Worm (Caenorhabditis elegans): ENCODE results near the gene pink-1.

The pink-1 gene

ce11 chrII:5379614-5380077, 15.8 kb downstream of the pink-1 start, which contains the start of gene pkc-3 (continued):
- TF ChIP-seq ceh-32 (tag; optimal IDR thresholded peaks at IDR 0.05; ENCODE audit: poor library complexity), result no peak
- TF ChIP-seq mdt-29 (GFP tag; IDR thresholded peaks at IDR 0.05), result 0 out of 2 replicates have a peak, but pooled peaks have one; percentile 20
- TF ChIP-seq ceh-62 (tag; optimal IDR thresholded peaks at IDR 0.05), result no peak
- peak; percentile 79 for TF ChIP-seq lin-38 (GFP tag; IDR thresholded peaks at IDR 0.05)
- no peak for TF ChIP-seq aly-2 (tag; optimal IDR thresholded peaks at IDR 0.05)
- no peak for TF ChIP-seq Y5F2A.4 (GFP tag; optimal IDR thresholded peaks at IDR 0.05)
- TF ChIP-seq dmd-6 (GFP tag; IDR thresholded peaks at IDR 0.05), result peak; percentile 52
- TF ChIP-seq lin-13 (GFP tag; optimal IDR thresholded peaks at IDR 0.05), result peak; percentile 54
- no peak for TF ChIP-seq F44E2.7 (GFP tag; IDR thresholded peaks at IDR 0.05)
- no peak for TF ChIP-seq F37D6.2 (tag; optimal IDR thresholded peaks at IDR 0.05)
- TF ChIP-seq nhr-25 (tag; optimal IDR thresholded peaks at IDR 0.05; ENCODE audit: borderline replicate concordance, insufficient read depth), result peak; percentile 95
- TF ChIP-seq hmg-1.1 (GFP tag; IDR thresholded peaks at IDR 0.05), result peak; percentile 52; the same call in 1 of the 2 replicates
- TF ChIP-seq nhr-6 (tag; optimal IDR thresholded peaks at IDR 0.05), result peak; percentile 93
- TF ChIP-seq zfp-3 (GFP tag; conservative IDR thresholded peaks at IDR 0.05), result peak; percentile 61; the same call in 1 of the 2 replicates
- no peak for TF ChIP-seq skn-1 (tag; optimal IDR thresholded peaks at IDR 0.05)
- TF ChIP-seq egl-27 (tag; optimal IDR thresholded peaks at IDR 0.05), result no peak
- TF ChIP-seq mdl-1 (tag; optimal IDR thresholded peaks at IDR 0.05), result peak; percentile 7 to 47
- TF ChIP-seq F49E8.2 (tag; optimal IDR thresholded peaks at IDR 0.05; ENCODE audit: borderline replicate concordance), result no peak
- TF ChIP-seq madf-5 (GFP tag; IDR thresholded peaks at IDR 0.05), result no peak
- TF ChIP-seq sdz-12 (GFP tag; optimal IDR thresholded peaks at IDR 0.05), result no peak
- no peak for TF ChIP-seq zip-2 (tag; optimal IDR thresholded peaks at IDR 0.05)
- TF ChIP-seq rbr-2 (tag; optimal IDR thresholded peaks at IDR 0.05), result peak; percentile 46
- no peak for TF ChIP-seq set-16 (GFP tag; IDR thresholded peaks at IDR 0.05)
- no peak for TF ChIP-seq F10B5.3 (tag; optimal IDR thresholded peaks at IDR 0.05)
- TF ChIP-seq ceh-20 (GFP tag; IDR thresholded peaks at IDR 0.05), result no peak
- peak; percentile 39; the same call in 1 of the 2 replicates for TF ChIP-seq pha-4 (GFP tag; IDR thresholded peaks at IDR 0.05)
- TF ChIP-seq pha-4 (tag; optimal IDR thresholded peaks at IDR 0.05), result peak; percentile 68
- TF ChIP-seq nhr-48 (tag; optimal IDR thresholded peaks at IDR 0.05), result no peak
- peak in 1 of 2 experiments; percentile 16 for TF ChIP-seq daf-16 (GFP tag; optimal IDR thresholded peaks at IDR 0.05)
- TF ChIP-seq daf-16 (tag; optimal IDR thresholded peaks at IDR 0.05), result peak; percentile 72
- TF ChIP-seq ZK337.2 (GFP tag; IDR thresholded peaks at IDR 0.05), result no peak
- peak; percentile 99 for TF ChIP-seq aha-1 (tag)
- peak; percentile 11 for TF ChIP-seq nhr-10 (tag; optimal IDR thresholded peaks at IDR 0.05)
- no peak for TF ChIP-seq vab-7 (GFP tag; IDR thresholded peaks at IDR 0.05)
- TF ChIP-seq tag-97 (GFP tag; IDR thresholded peaks at IDR 0.05), result no peak
- peak; percentile 40 to 74 for TF ChIP-seq lsy-2 (tag; optimal IDR thresholded peaks at IDR 0.05)
- peak; percentile 86 for TF ChIP-seq mxl-3 (GFP tag; optimal IDR thresholded peaks at IDR 0.05)
- TF ChIP-seq nhr-76 (tag; optimal IDR thresholded peaks at IDR 0.05), result no peak
- no peak for TF ChIP-seq mxl-2 (GFP tag; conservative IDR thresholded peaks at IDR 0.05)
- peak; percentile 40 for TF ChIP-seq jun-1 (tag; optimal IDR thresholded peaks at IDR 0.05)
- TF ChIP-seq R02D3.7 (tag; optimal IDR thresholded peaks at IDR 0.05), result no peak
- no peak for TF ChIP-seq saeg-2 (GFP tag; IDR thresholded peaks at IDR 0.05)
- peak; percentile 71 for TF ChIP-seq pqm-1 (tag; optimal IDR thresholded peaks at IDR 0.05)
- TF ChIP-seq spr-3 (GFP tag; optimal IDR thresholded peaks at IDR 0.05), result peak; percentile 42
- TF ChIP-seq hlh-30 (tag; optimal IDR thresholded peaks at IDR 0.05; ENCODE audit: insufficient read depth), result peak; percentile 83
- TF ChIP-seq cey-2 (tag; optimal IDR thresholded peaks at IDR 0.05; ENCODE audit: borderline replicate concordance, insufficient read depth), result no peak
- TF ChIP-seq ceh-44 (GFP tag; IDR thresholded peaks at IDR 0.05), result no peak
- no peak for TF ChIP-seq lin-39 (tag; optimal IDR thresholded peaks at IDR 0.05)
- TF ChIP-seq nhr-28 (tag; optimal IDR thresholded peaks at IDR 0.05), result peak; percentile 93
- TF ChIP-seq ceh-28 (tag; optimal IDR thresholded peaks at IDR 0.05), result no peak
- TF ChIP-seq F26F4.8 (GFP tag; conservative IDR thresholded peaks at IDR 0.05), result no peak
- no peak for TF ChIP-seq attf-4 (tag; optimal IDR thresholded peaks at IDR 0.05)

All from whole organism, L4 larva.